Fruit fly (Drosophila melanogaster): ENCODE results near the gene CG5435.

The CG5435 gene

dm6 chr2L:12460767-12461739, 30.4 kb upstream of the CG5435 start (continued):
- TF ChIP-seq fd85E (GFP tag; optimal IDR thresholded peaks at IDR 0.05) (peak; percentile 54), CG31627 (GFP tag; optimal IDR thresholded peaks at IDR 0.05) (peak; percentile 6), Eip75B (GFP tag; optimal IDR thresholded peaks at IDR 0.05) (peak; percentile 51), OdsH (GFP tag; optimal IDR thresholded peaks at IDR 0.05) (no peak), Sox14 (GFP tag; optimal IDR thresholded peaks at IDR 0.05) (peak; percentile 32), acj6 (GFP tag; optimal IDR thresholded peaks at IDR 0.05) (peak; percentile 8), CG11294 (GFP tag; IDR thresholded peaks at IDR 0.05) (no peak), Ets96B (tag; optimal IDR thresholded peaks at IDR 0.05) (peak; percentile 49), Hr4 (GFP tag; optimal IDR thresholded peaks at IDR 0.05) (no peak), CG10669 (GFP tag; optimal IDR thresholded peaks at IDR 0.05) (peak; percentile 50), cyc (GFP tag; optimal IDR thresholded peaks at IDR 0.05) (no peak)

dm6 chr2L:12459841-12460240, 29.1 kb upstream of the CG5435 start:
- TF ChIP-seq dsx (GFP tag; optimal IDR thresholded peaks at IDR 0.05; ENCODE audit: poor library complexity, severe bottlenecking), result no peak
- TF ChIP-seq CG8632 (GFP tag; optimal IDR thresholded peaks at IDR 0.05), result no peak
- TF ChIP-seq CG16779 (tag; optimal IDR thresholded peaks at IDR 0.05), result no peak
- no peak for TF ChIP-seq CG9139 (GFP tag; optimal IDR thresholded peaks at IDR 0.05)
- no peak for TF ChIP-seq Met (GFP tag; optimal IDR thresholded peaks at IDR 0.05)
- TF ChIP-seq Ets96B (tag; optimal IDR thresholded peaks at IDR 0.05), result no peak
- TF ChIP-seq CG8119 (GFP tag; IDR thresholded peaks at IDR 0.05), result no peak
- peak; percentile 30 for TF ChIP-seq Eip78C (GFP tag)
- no peak for TF ChIP-seq fd59A (GFP tag; optimal IDR thresholded peaks at IDR 0.05)
- TF ChIP-seq CG15336 (GFP tag; IDR thresholded peaks at IDR 0.05), result no peak
- no peak for TF ChIP-seq CG7368 (GFP tag; optimal IDR thresholded peaks at IDR 0.05)
- no peak for TF ChIP-seq CG6276 (GFP tag; optimal IDR thresholded peaks at IDR 0.05)
- TF ChIP-seq fkh (GFP tag; optimal IDR thresholded peaks at IDR 0.05), result no peak
- no peak for TF ChIP-seq CG8319 (GFP tag; optimal IDR thresholded peaks at IDR 0.05)
- peak; percentile 5 for TF ChIP-seq Sox14 (GFP tag; optimal IDR thresholded peaks at IDR 0.05)
- no peak for TF ChIP-seq esn (GFP tag; optimal IDR thresholded peaks at IDR 0.05)
- no peak for TF ChIP-seq Sox102F (GFP tag; optimal IDR thresholded peaks at IDR 0.05)
- no peak for TF ChIP-seq CG6163 (GFP tag; IDR thresholded peaks at IDR 0.05)
- no peak for TF ChIP-seq Hr4 (GFP tag; optimal IDR thresholded peaks at IDR 0.05)
- peak; percentile 73 for TF ChIP-seq svp (GFP tag)

DNA sequence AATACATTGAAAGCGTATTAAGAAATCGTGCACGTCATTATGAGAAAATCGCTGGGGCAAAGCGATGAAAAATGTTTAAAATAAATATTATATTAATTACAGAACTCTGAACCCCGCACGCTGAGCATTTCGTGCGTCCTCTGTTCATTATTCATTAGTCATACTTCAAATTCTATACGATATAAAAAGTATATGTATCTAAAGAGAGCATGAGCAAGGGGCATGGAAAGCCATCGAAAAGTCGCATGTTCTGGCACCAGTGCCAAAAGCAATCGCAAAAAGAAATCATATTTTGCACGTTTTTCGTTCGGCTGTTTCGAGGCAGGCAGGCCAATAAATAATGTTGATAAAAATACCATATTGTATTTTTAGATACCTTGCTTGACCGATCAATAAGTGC, 28.5 kb upstream of the CG5435 start:
- TF ChIP-seq svp (GFP tag) (peak; percentile 60), vri (GFP tag; optimal IDR thresholded peaks at IDR 0.05) (peak; percentile 6), Ets96B (tag; optimal IDR thresholded peaks at IDR 0.05) (no peak), Sox15 (GFP tag; optimal IDR thresholded peaks at IDR 0.05) (no peak), Eip93F (GFP tag; optimal IDR thresholded peaks at IDR 0.05) (peak; percentile 63), Eip78C (GFP tag) (peak; percentile 39)

DNA sequence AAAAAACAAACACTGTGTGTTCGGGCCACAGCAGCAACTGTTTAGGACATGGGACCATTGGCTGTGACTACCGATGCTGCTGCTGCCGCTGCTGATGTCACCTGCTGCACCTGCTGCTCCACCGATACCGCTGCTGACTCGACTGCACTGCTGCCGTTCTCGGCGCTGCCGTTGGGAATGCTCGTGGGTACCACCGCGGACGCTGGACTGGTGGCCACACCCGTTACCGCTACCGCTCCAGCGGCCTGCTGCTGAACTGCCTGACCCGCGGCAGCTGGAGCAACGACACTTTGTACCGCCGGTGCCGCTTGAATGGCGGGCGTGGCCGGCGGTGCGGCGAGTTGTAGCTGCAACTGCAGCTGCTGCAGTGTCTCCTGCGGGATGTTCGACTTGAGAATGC, 27.0 kb upstream of the CG5435 start:
- TF ChIP-seq CG11902 (GFP tag; optimal IDR thresholded peaks at IDR 0.05) (no peak), Eip75B (GFP tag; optimal IDR thresholded peaks at IDR 0.05) (no peak)

DNA sequence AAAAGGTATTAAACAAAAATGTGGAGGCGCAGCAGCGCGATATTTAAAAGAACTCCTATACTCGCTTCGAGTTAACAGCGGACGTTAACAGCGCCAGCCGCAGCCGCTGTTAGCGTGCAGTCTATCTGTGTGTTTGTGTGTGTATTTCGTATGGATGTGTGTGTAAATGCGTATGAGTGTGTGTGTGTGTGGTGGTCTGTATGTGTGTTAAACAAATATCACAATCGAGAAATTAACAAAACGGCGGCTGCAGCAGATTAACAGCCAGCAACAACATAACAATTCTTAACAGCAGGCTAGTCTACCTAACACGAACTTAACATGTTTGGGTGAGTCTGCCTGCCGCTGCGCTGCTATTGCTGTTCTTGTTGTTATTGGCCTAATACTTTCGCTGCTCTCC, 26.5 kb upstream of the CG5435 start:
- no peak for TF ChIP-seq CG6792 (GFP tag; optimal IDR thresholded peaks at IDR 0.05)
- peak; percentile 84 for TF ChIP-seq fkh (GFP tag; optimal IDR thresholded peaks at IDR 0.05)
- TF ChIP-seq dsx (GFP tag; optimal IDR thresholded peaks at IDR 0.05; ENCODE audit: poor library complexity, severe bottlenecking), result peak; percentile 12
- TF ChIP-seq ss (GFP tag; optimal IDR thresholded peaks at IDR 0.05), result peak in 1 of 2 experiments; percentile 43
- no peak for TF ChIP-seq CG8632 (GFP tag; optimal IDR thresholded peaks at IDR 0.05)
